Worm (Caenorhabditis elegans) whole organism, L3 larva: Measurements from ENCODE around the gene moe-3.

Experiments used
- R02D3.7 ChIP-seq: fragments of 150-350 bp; optimal IDR thresholded peaks from 2 replicates; lab custom pipeline; 2014; ENCODE audit warnings: missing biosample characterization, missing genetic modification characterization
- ZK546.5 ChIP-seq: sonication (generic microtip); optimal IDR thresholded peaks from 2 replicates; lab custom pipeline; 2017; ENCODE audit warnings: missing biosample characterization, missing genetic modification characterization
- aly-2 ChIP-seq: fragments of 150-350 bp; optimal IDR thresholded peaks from 2 replicates; lab custom pipeline; 2014; ENCODE audit warnings: missing biosample characterization, missing genetic modification characterization
- ama-1 ChIP-seq: fragments of 150-350 bp; optimal IDR thresholded peaks from 2 replicates; lab custom pipeline; 2018
- ceh-16 ChIP-seq: sonication (generic microtip); optimal IDR thresholded peaks from 2 replicates; lab custom pipeline; 2017; ENCODE audit warnings: missing biosample characterization, missing genetic modification characterization
- ceh-28 ChIP-seq: fragments of 150-350 bp; optimal IDR thresholded peaks from 2 replicates; lab custom pipeline; 2014; ENCODE audit warnings: missing biosample characterization, missing genetic modification reagents, missing genetic modification characterization
- ceh-82 ChIP-seq: fragments of 150-350 bp; optimal IDR thresholded peaks from 2 replicates; lab custom pipeline; 2014; ENCODE audit warnings: missing biosample characterization, missing genetic modification characterization
- ceh-9 ChIP-seq: sonication (generic microtip); optimal IDR thresholded peaks from 2 replicates; lab custom pipeline; 2018; ENCODE audit warnings: missing biosample characterization, missing genetic modification characterization
- daf-12 ChIP-seq: fragments of 150-350 bp; optimal IDR thresholded peaks from 2 replicates; lab custom pipeline; 2014; ENCODE audit warnings: missing biosample characterization, missing genetic modification reagents, missing genetic modification characterization
- egl-27 ChIP-seq: sonication (generic microtip); optimal IDR thresholded peaks from 4 replicates; lab custom pipeline; 2017; ENCODE audit warnings: missing biosample characterization, missing genetic modification reagents, missing genetic modification characterization
- egl-5 ChIP-seq: fragments of 150-350 bp; optimal IDR thresholded peaks from 2 replicates; lab custom pipeline; 2017; ENCODE audit warnings: missing biosample characterization, missing genetic modification reagents, missing genetic modification characterization, inconsistent platforms
- elt-1 ChIP-seq: fragments of 150-350 bp; optimal IDR thresholded peaks from 2 replicates; lab custom pipeline; 2014; ENCODE audit warnings: missing biosample characterization, missing genetic modification characterization
- elt-2 ChIP-seq: sonication (generic microtip); optimal IDR thresholded peaks from 2 replicates; lab custom pipeline; 2016; ENCODE audit warnings: missing genetic modification reagents, mild to moderate bottlenecking, missing genetic modification characterization, missing compliant biosample characterization
- elt-3 ChIP-seq, 3 experiments: fragments of 150-350 bp in 1 of 3; sonication (generic microtip) in 2 of 3; optimal IDR thresholded peaks; 2 replicates in 2 of 3; 4 replicates in 1 of 3; lab custom pipeline; 2014 to 2017; ENCODE audit warnings: missing biosample characterization in 3 of 3, missing genetic modification characterization in 3 of 3
- eor-1 ChIP-seq, 2 experiments: fragments of 150-350 bp; optimal IDR thresholded peaks; 2 replicates each; lab custom pipeline; 2014 to 2018; ENCODE audit warnings: missing biosample characterization in 2 of 2, missing genetic modification characterization in 2 of 2
- fkh-10 ChIP-seq: sonication (generic microtip); optimal IDR thresholded peaks from 2 replicates; lab custom pipeline; 2017; ENCODE audit warnings: missing biosample characterization, missing genetic modification reagents, missing genetic modification characterization
- fkh-2 ChIP-seq: fragments of 150-350 bp; optimal IDR thresholded peaks from 2 replicates; lab custom pipeline; 2014; ENCODE audit warnings: missing biosample characterization, missing genetic modification reagents, missing genetic modification characterization
- fos-1 ChIP-seq: fragments of 150-350 bp; optimal IDR thresholded peaks from 2 replicates; lab custom pipeline; 2014; ENCODE audit warnings: missing biosample characterization, missing genetic modification characterization
- hmg-11 ChIP-seq: sonication (generic microtip); optimal IDR thresholded peaks from 2 replicates; lab custom pipeline; 2016; ENCODE audit warnings: missing genetic modification characterization, missing compliant biosample characterization
- jun-1 ChIP-seq: fragments of 150-350 bp; optimal IDR thresholded peaks from 2 replicates; lab custom pipeline; 2014; ENCODE audit warnings: missing biosample characterization, missing genetic modification reagents, missing genetic modification characterization
- lin-15B ChIP-seq: fragments of 150-350 bp; optimal IDR thresholded peaks from 2 replicates; lab custom pipeline; 2014; ENCODE audit warnings: missing biosample characterization, missing genetic modification characterization
- lin-39 ChIP-seq: fragments of 150-350 bp; optimal IDR thresholded peaks from 2 replicates; lab custom pipeline; 2018; ENCODE audit warnings: missing biosample characterization, missing genetic modification reagents, missing genetic modification characterization
- lsy-12 ChIP-seq: sonication (generic microtip); optimal IDR thresholded peaks from 2 replicates; lab custom pipeline; 2016; ENCODE audit warnings: mild to moderate bottlenecking, missing genetic modification characterization, missing compliant biosample characterization
- mdl-1 ChIP-seq: fragments of 150-350 bp; optimal IDR thresholded peaks from 2 replicates; lab custom pipeline; 2014; ENCODE audit warnings: missing biosample characterization, missing genetic modification characterization
- mml-1 ChIP-seq: fragments of 150-350 bp; sonication (generic microtip); optimal IDR thresholded peaks from 3 replicates; lab custom pipeline; 2014; ENCODE audit warnings: missing biosample characterization, missing genetic modification characterization
- nfya-1 ChIP-seq: sonication (generic microtip); optimal IDR thresholded peaks from 2 replicates; lab custom pipeline; 2017; ENCODE audit warnings: missing genetic modification characterization, mild to moderate bottlenecking, missing compliant biosample characterization, antibody characterized with exemption, moderate library complexity; ENCODE audit not compliant: insufficient read depth
- nhr-11 ChIP-seq: fragments of 150-350 bp; optimal IDR thresholded peaks from 2 replicates; lab custom pipeline; 2014; ENCODE audit warnings: missing biosample characterization, missing genetic modification characterization
- nhr-12 ChIP-seq: fragments of 150-350 bp; optimal IDR thresholded peaks from 2 replicates; lab custom pipeline; 2014; ENCODE audit warnings: missing biosample characterization, missing genetic modification characterization
- nhr-23 ChIP-seq: fragments of 150-350 bp; optimal IDR thresholded peaks from 2 replicates; lab custom pipeline; 2014; ENCODE audit warnings: missing biosample characterization, missing genetic modification reagents, missing genetic modification characterization
- nhr-237 ChIP-seq: fragments of 150-350 bp; optimal IDR thresholded peaks from 2 replicates; lab custom pipeline; 2014; ENCODE audit warnings: missing biosample characterization, missing genetic modification characterization
- nhr-25 ChIP-seq: sonication (generic microtip); optimal IDR thresholded peaks from 2 replicates; lab custom pipeline; 2017; ENCODE audit warnings: missing biosample characterization, missing genetic modification characterization
- nhr-28 ChIP-seq: fragments of 150-350 bp; optimal IDR thresholded peaks from 2 replicates; lab custom pipeline; 2014; ENCODE audit warnings: missing biosample characterization, missing genetic modification characterization
- nhr-43 ChIP-seq: sonication (generic microtip); optimal IDR thresholded peaks from 2 replicates; lab custom pipeline; 2016; ENCODE audit warnings: mild to moderate bottlenecking, missing genetic modification characterization, missing compliant biosample characterization; ENCODE audit not compliant: poor library complexity, severe bottlenecking
- nhr-67 ChIP-seq: fragments of 150-350 bp; optimal IDR thresholded peaks from 2 replicates; lab custom pipeline; 2014; ENCODE audit warnings: missing biosample characterization, missing genetic modification characterization
- nhr-76 ChIP-seq: fragments of 150-350 bp; sonication (generic microtip); optimal IDR thresholded peaks from 5 replicates; lab custom pipeline; 2014; ENCODE audit warnings: missing biosample characterization, missing genetic modification characterization
- nhr-77 ChIP-seq: fragments of 150-350 bp; optimal IDR thresholded peaks from 2 replicates; lab custom pipeline; 2014; ENCODE audit warnings: missing biosample characterization, missing genetic modification characterization
- pha-4 ChIP-seq: fragments of 150-350 bp; optimal IDR thresholded peaks from 2 replicates; lab custom pipeline; 2014; ENCODE audit warnings: missing biosample characterization, missing genetic modification reagents, missing genetic modification characterization
- pqm-1 ChIP-seq: fragments of 150-350 bp; optimal IDR thresholded peaks from 2 replicates; lab custom pipeline; 2017; ENCODE audit warnings: missing biosample characterization, missing genetic modification characterization, inconsistent platforms
- sea-2 ChIP-seq: fragments of 150-350 bp; sonication (generic microtip); optimal IDR thresholded peaks from 4 replicates; lab custom pipeline; 2014; ENCODE audit warnings: missing biosample characterization, missing genetic modification reagents, missing genetic modification characterization
- skn-1 ChIP-seq: fragments of 150-350 bp; optimal IDR thresholded peaks from 2 replicates; lab custom pipeline; 2014; ENCODE audit warnings: missing biosample characterization, missing genetic modification characterization
- tbx-2 ChIP-seq: sonication (generic microtip); optimal IDR thresholded peaks from 2 replicates; lab custom pipeline; 2016; ENCODE audit warnings: mild to moderate bottlenecking, missing genetic modification characterization, missing compliant biosample characterization
- unc-39 ChIP-seq: sonication (generic microtip); optimal IDR thresholded peaks from 4 replicates; lab custom pipeline; 2017; ENCODE audit warnings: missing biosample characterization, missing genetic modification characterization
- unc-62 ChIP-seq: fragments of 150-350 bp; sonication (generic microtip); optimal IDR thresholded peaks from 4 replicates; lab custom pipeline; 2014; ENCODE audit warnings: missing biosample characterization, missing genetic modification reagents, missing genetic modification characterization
- zag-1 ChIP-seq: fragments of 150-350 bp; optimal IDR thresholded peaks from 2 replicates; lab custom pipeline; 2014; ENCODE audit warnings: missing biosample characterization, missing genetic modification characterization
- ztf-11 ChIP-seq: fragments of 150-350 bp; optimal IDR thresholded peaks from 2 replicates; lab custom pipeline; 2014; ENCODE audit warnings: missing biosample characterization, missing genetic modification characterization
- ztf-4 ChIP-seq: fragments of 150-350 bp; optimal IDR thresholded peaks from 2 replicates; lab custom pipeline; 2014; ENCODE audit warnings: missing biosample characterization, missing genetic modification characterization

moe-3 gene

ce11 chrII:13193563-13194103 is 28.1 kb upstream of the moe-3 start:
- TF ChIP-seq ceh-16 (tag; lab: Kevin White, UChicago) (no peak), nhr-237 (no peak), elt-3 (tag; optimal IDR thresholded peaks at IDR 0.05; lab: Kevin White, UChicago) (no peak), ztf-4 (tag; lab: Kevin White, UChicago) (no peak), tbx-2 (no peak), nhr-28 (no peak), nhr-23 (tag; lab: Kevin White, UChicago) (no peak), jun-1 (tag; lab: Kevin White, UChicago) (no peak), aly-2 (no peak), lin-15B (tag; lab: Kevin White, UChicago) (no peak), hmg-11 (tag; lab: Kevin White, UChicago) (no peak), nfya-1 (tag; lab: Kevin White, UChicago) (no peak), unc-39 (no peak), nhr-25 (no peak), fkh-10 (GFP tag; lab: Kevin White, UChicago) (no peak), ceh-28 (tag; lab: Kevin White, UChicago) (no peak), ztf-11 (tag; lab: Kevin White, UChicago) (no peak), R02D3.7 (tag; lab: Kevin White, UChicago) (no peak), fos-1 (tag; lab: Kevin White, UChicago) (no peak), nhr-43 (no peak)

DNA sequence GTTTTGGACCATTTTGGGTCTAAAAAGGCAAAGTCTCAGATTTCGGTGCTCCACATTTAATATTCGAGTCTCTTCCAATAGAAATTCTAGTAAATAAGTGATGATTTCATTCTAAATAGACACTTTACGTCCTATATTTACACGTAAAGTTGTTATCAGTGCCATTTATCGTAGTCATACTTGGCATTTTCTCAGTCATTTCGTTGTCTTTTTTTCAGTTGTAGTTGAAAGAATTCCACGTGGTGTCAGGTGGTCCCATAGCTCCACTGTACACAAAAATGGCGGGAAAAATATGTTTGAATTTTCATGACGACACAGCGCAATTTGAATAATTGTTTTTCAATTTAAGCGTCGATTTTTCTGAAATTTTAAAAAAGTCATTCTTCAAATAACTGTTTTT is 24.9 kb upstream of the moe-3 start:
- no peak for TF ChIP-seq lin-15B (tag; lab: Kevin White, UChicago)
- TF ChIP-seq pqm-1 (tag; lab: Kevin White, UChicago), result peak; percentile 58
- peak; percentile 37 for TF ChIP-seq pha-4 (tag; lab: Kevin White, UChicago)
- TF ChIP-seq ceh-9 (tag; lab: Kevin White, UChicago), result no peak
- TF ChIP-seq elt-2 (tag; lab: Kevin White, UChicago), result peak; percentile 70

DNA sequence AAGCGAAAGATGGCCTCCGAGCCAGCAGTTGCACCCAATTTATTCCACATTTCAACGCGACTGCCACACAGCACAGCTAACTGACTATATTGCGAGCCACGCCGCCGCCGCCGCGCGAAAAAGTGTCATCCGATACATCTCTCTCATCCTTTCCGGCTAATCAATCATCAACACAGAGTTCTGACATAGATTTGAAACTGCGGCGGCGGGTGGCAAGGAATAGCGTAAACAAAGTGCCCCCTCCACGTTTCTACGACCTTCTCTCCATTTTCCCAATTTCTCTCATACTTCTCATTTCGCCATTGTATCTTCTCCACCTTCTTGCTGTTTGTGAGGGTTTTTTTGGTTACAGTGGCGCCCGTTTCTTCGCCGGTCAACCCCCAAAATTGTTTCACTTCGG is 23.8 kb upstream of the moe-3 start:
- TF ChIP-seq unc-39 (no peak), ceh-28 (tag; lab: Kevin White, UChicago) (no peak), lin-39 (peak; percentile 86), elt-1 (tag; lab: Kevin White, UChicago) (no peak), egl-5 (tag; lab: Kevin White, UChicago) (peak; percentile 7), ZK546.5 (tag; lab: Kevin White, UChicago) (no peak), fkh-2 (tag; lab: Kevin White, UChicago) (no peak), fos-1 (tag; lab: Kevin White, UChicago) (no peak), egl-27 (tag; lab: Kevin White, UChicago) (no peak), R02D3.7 (tag; lab: Kevin White, UChicago) (no peak), ceh-82 (no peak), sea-2 (no peak), skn-1 (tag; lab: Kevin White, UChicago) (no peak), hmg-11 (tag; lab: Kevin White, UChicago) (peak; percentile 35), nhr-76 (tag; lab: Kevin White, UChicago) (no peak), ztf-4 (tag; lab: Kevin White, UChicago) (no peak), tbx-2 (no peak), mml-1 (tag; lab: Kevin White, UChicago) (no peak), unc-62 (GFP tag; lab: Kevin White, UChicago) (peak; percentile 70), elt-2 (tag; lab: Kevin White, UChicago) (no peak), ztf-11 (tag; lab: Kevin White, UChicago) (no peak), nhr-28 (no peak), ama-1 (lab: Kevin White, UChicago) (no peak), fkh-10 (GFP tag; lab: Kevin White, UChicago) (no peak), lsy-12 (tag; lab: Kevin White, UChicago) (no peak), nfya-1 (tag; lab: Kevin White, UChicago) (no peak), nhr-77 (no peak), jun-1 (tag; lab: Kevin White, UChicago) (no peak), daf-12 (tag; lab: Kevin White, UChicago) (no peak), nhr-12 (no peak), nhr-237 (no peak), pqm-1 (tag; lab: Kevin White, UChicago) (no peak), ceh-9 (tag; lab: Kevin White, UChicago) (no peak), lin-15B (tag; lab: Kevin White, UChicago) (peak; percentile 14), nhr-11 (no peak), mdl-1 (tag; lab: Kevin White, UChicago) (no peak), nhr-43 (no peak), nhr-67 (no peak), zag-1 (tag; lab: Kevin White, UChicago) (no peak), aly-2 (no peak), nhr-23 (tag; lab: Kevin White, UChicago) (no peak), pha-4 (tag; lab: Kevin White, UChicago) (peak; percentile 79), nhr-25 (peak; percentile 61), ceh-16 (tag; lab: Kevin White, UChicago) (no peak), elt-3 (tag; optimal IDR thresholded peaks at IDR 0.05; lab: Kevin White, UChicago) (no peak), eor-1 (tag; optimal IDR thresholded peaks at IDR 0.05; lab: Kevin White, UChicago) (no peak)
